Worm (Caenorhabditis elegans): ENCODE measurements around the gene Y46E12BL.2.

- TF ChIP-seq sea-1 (GFP tag; conservative IDR thresholded peaks at IDR 0.05) (0 out of 2 replicates have a peak, but pooled peaks have one; percentile 42), flt-1 (GFP tag; IDR thresholded peaks at IDR 0.05) (no peak), aly-1 (tag; optimal IDR thresholded peaks at IDR 0.05) (no peak), tbx-11 (GFP tag; IDR thresholded peaks at IDR 0.05) (no peak), ama-1 (optimal IDR thresholded peaks at IDR 0.05) (no peak), ceh-13 (GFP tag; optimal IDR thresholded peaks at IDR 0.05) (no peak), ets-7 (tag; optimal IDR thresholded peaks at IDR 0.05) (no peak), pes-1 (GFP tag; IDR thresholded peaks at IDR 0.05) (no peak), ceh-36 (tag; optimal IDR thresholded peaks at IDR 0.05) (no peak)
Measured at ce11 chrII:15263054-15263755, 30.5 kb downstream of the Y46E12BL.2 start.

All from whole organism, early embryonic.